Fruit fly (Drosophila melanogaster): ENCODE results near the gene TH1.

dm6 chrX:16391397-16391796, at the start of gene TH1, which contains the start of gene mei-41:
- TF ChIP-seq CG8478 (optimal IDR thresholded peaks at IDR 0.05) (no peak), CTCF (optimal IDR thresholded peaks at IDR 0.05) (no peak)
